Worm (Caenorhabditis elegans): ENCODE data around the gene trcs-1.

DNA sequence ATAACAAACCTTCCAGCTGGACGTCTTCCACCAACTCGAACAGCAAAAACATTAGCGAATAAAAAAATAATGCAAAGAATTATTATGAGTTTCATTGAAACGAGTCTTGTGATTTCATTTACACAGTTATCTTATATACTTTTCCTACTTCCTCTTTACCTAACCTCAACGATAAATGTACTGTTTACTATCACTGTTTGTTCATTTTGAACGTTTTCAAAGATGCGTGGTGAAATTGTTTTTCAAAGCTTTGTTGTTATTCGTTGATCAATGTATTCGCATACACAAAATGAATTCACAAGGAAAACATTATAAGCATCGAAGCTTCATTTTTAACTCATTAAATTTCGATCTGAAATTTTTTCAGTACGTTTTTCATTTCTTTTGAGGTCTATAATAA, 33.6 kb upstream of the trcs-1 start, which contains the start of gene W09C2.7:
- no peak for TF ChIP-seq nhr-11 (tag; optimal IDR thresholded peaks at IDR 0.05)
- no peak for TF ChIP-seq nhr-77 (tag; optimal IDR thresholded peaks at IDR 0.05)

Data from whole organism, L2 larva.